Fruit fly (Drosophila melanogaster) whole organism, prepupa: ENCODE measurements around the gene RhoGAP100F.

Experiments
- Blimp-1 ChIP-seq: fragments of 200-800 bp; sonication (Bioruptor generic); optimal IDR thresholded peaks from 3 replicates; lab custom pipeline; 2017; ENCODE audit warnings: missing biosample characterization, missing genetic modification characterization, mild to moderate bottlenecking, moderate library complexity, missing genetic modification reagents
- CG10631 ChIP-seq: fragments of 200-800 bp; sonication (Bioruptor generic); optimal IDR thresholded peaks from 2 replicates; lab custom pipeline; 2016; ENCODE audit warnings: missing biosample characterization, missing genetic modification characterization
- CG11902 ChIP-seq: fragments of 200-800 bp; sonication (Bioruptor generic); optimal IDR thresholded peaks from 3 replicates; lab custom pipeline; 2016; ENCODE audit warnings: missing biosample characterization, missing genetic modification characterization
- CG15336 ChIP-seq: fragments of 200-800 bp; sonication (Bioruptor generic); IDR thresholded peaks from 2 replicates; pipeline ENCODE4 v1.3.6; 2022; ENCODE audit warnings: missing biosample characterization, missing genetic modification characterization
- CG1621 ChIP-seq: fragments of 200-800 bp; sonication (Bioruptor generic); optimal IDR thresholded peaks from 3 replicates; lab custom pipeline; 2018; ENCODE audit warnings: missing biosample characterization, mild to moderate bottlenecking, missing genetic modification characterization
- CG3032 ChIP-seq: fragments of 200-800 bp; optimal IDR thresholded peaks from 2 replicates; lab custom pipeline; 2019; ENCODE audit warnings: missing biosample characterization, mild to moderate bottlenecking, missing genetic modification characterization, moderate library complexity
- CG31627 ChIP-seq: fragments of 200-800 bp; sonication (Bioruptor generic); optimal IDR thresholded peaks from 3 replicates; lab custom pipeline; 2016; ENCODE audit warnings: missing biosample characterization, missing genetic modification characterization
- CG34406 ChIP-seq: fragments of 200-800 bp; sonication (Bioruptor generic); optimal IDR thresholded peaks from 3 replicates; lab custom pipeline; 2016; ENCODE audit warnings: missing biosample characterization, missing genetic modification characterization
- CG3919 ChIP-seq: fragments of 200-800 bp; sonication (Bioruptor generic); optimal IDR thresholded peaks from 3 replicates; lab custom pipeline; 2016; ENCODE audit warnings: missing biosample characterization, missing genetic modification characterization
- CG4318 ChIP-seq: fragments of 200-800 bp; sonication (Bioruptor generic); optimal IDR thresholded peaks from 3 replicates; lab custom pipeline; 2017; ENCODE audit warnings: missing biosample characterization, mild to moderate bottlenecking, missing genetic modification characterization
- CG6163 ChIP-seq: fragments of 200-800 bp; sonication (Bioruptor generic); IDR thresholded peaks from 3 replicates; pipeline ENCODE4 v1.3.6; 2022; ENCODE audit warnings: missing biosample characterization, missing genetic modification characterization
- CG7368 ChIP-seq: fragments of 200-800 bp; sonication (Bioruptor generic); optimal IDR thresholded peaks from 3 replicates; lab custom pipeline; 2016; ENCODE audit warnings: missing biosample characterization, missing genetic modification characterization
- Eip75B ChIP-seq: fragments of 200-800 bp; sonication (Bioruptor generic); optimal IDR thresholded peaks from 3 replicates; lab custom pipeline; 2016; ENCODE audit warnings: missing biosample characterization, missing genetic modification characterization
- Eip78C ChIP-seq: fragments of 200-800 bp; sonication (Bioruptor generic); peaks from one replicate; lab custom pipeline; 2016; ENCODE audit warnings: missing biosample characterization, missing genetic modification characterization
- Ets21C ChIP-seq: fragments of 200-800 bp; sonication (Bioruptor generic); optimal IDR thresholded peaks from 3 replicates; lab custom pipeline; 2016; ENCODE audit warnings: missing biosample characterization, missing genetic modification characterization
- Ets96B ChIP-seq: fragments of 200-800 bp; optimal IDR thresholded peaks from 2 replicates; lab custom pipeline; 2019; ENCODE audit warnings: missing biosample characterization, mild to moderate bottlenecking, missing genetic modification characterization, moderate library complexity
- Gug ChIP-seq: fragments of 200-800 bp; sonication (Bioruptor generic); IDR thresholded peaks from 2 replicates; pipeline ENCODE4 v1.3.6; 2022; ENCODE audit warnings: missing biosample characterization, missing genetic modification characterization
- Hr4 ChIP-seq: fragments of 200-800 bp; sonication (Bioruptor generic); optimal IDR thresholded peaks from 3 replicates; lab custom pipeline; 2016; ENCODE audit warnings: missing biosample characterization, missing genetic modification characterization
- Met ChIP-seq: fragments of 200-800 bp; sonication (Bioruptor generic); optimal IDR thresholded peaks from 3 replicates; lab custom pipeline; 2016; ENCODE audit warnings: missing biosample characterization, missing genetic modification characterization
- OdsH ChIP-seq: fragments of 200-800 bp; sonication (Bioruptor generic); optimal IDR thresholded peaks from 3 replicates; lab custom pipeline; 2016; ENCODE audit warnings: missing biosample characterization, missing genetic modification characterization
- Smox ChIP-seq: fragments of 200-800 bp; sonication (Bioruptor generic); optimal IDR thresholded peaks from 3 replicates; lab custom pipeline; 2016; ENCODE audit warnings: missing biosample characterization, missing genetic modification characterization
- Sox102F ChIP-seq: fragments of 200-800 bp; sonication (Bioruptor generic); optimal IDR thresholded peaks from 2 replicates; lab custom pipeline; 2016; ENCODE audit warnings: missing biosample characterization, mild to moderate bottlenecking, missing genetic modification characterization
- Sox14 ChIP-seq: fragments of 200-800 bp; sonication (Bioruptor generic); optimal IDR thresholded peaks from 3 replicates; lab custom pipeline; 2016; ENCODE audit warnings: missing biosample characterization, missing genetic modification characterization
- eg ChIP-seq: fragments of 200-800 bp; sonication (Bioruptor generic); IDR thresholded peaks from 3 replicates; pipeline ENCODE4 v1.3.6; 2022; ENCODE audit warnings: missing biosample characterization, missing genetic modification characterization
- esn ChIP-seq: fragments of 200-800 bp; sonication (Bioruptor generic); optimal IDR thresholded peaks from 2 replicates; lab custom pipeline; 2016; ENCODE audit warnings: missing biosample characterization, mild to moderate bottlenecking, missing genetic modification characterization, moderate library complexity
- salr ChIP-seq, 2 experiments: fragments of 200-800 bp; sonication (Bioruptor generic); optimal IDR thresholded peaks; 3 replicates each; lab custom pipeline; 2016 to 2018; ENCODE audit warnings: missing biosample characterization in 2 of 2, missing genetic modification characterization in 2 of 2, mild to moderate bottlenecking in 1 of 2
- ss ChIP-seq, 2 experiments: fragments of 200-800 bp; sonication (Bioruptor generic); optimal IDR thresholded peaks; 2 replicates in 1 of 2; 3 replicates in 1 of 2; lab custom pipeline; 2017 to 2018; ENCODE audit warnings: mild to moderate bottlenecking in 2 of 2, missing biosample characterization in 2 of 2, missing genetic modification characterization in 2 of 2, moderate library complexity in 1 of 2
- svp ChIP-seq: fragments of 200-800 bp; sonication (Bioruptor generic); peaks from one replicate; lab custom pipeline; 2016; ENCODE audit warnings: missing biosample characterization, missing genetic modification characterization
- topi ChIP-seq: fragments of 200-800 bp; sonication (Bioruptor generic); optimal IDR thresholded peaks from 3 replicates; lab custom pipeline; 2016; ENCODE audit warnings: missing biosample characterization, missing genetic modification characterization

The RhoGAP100F gene

DNA sequence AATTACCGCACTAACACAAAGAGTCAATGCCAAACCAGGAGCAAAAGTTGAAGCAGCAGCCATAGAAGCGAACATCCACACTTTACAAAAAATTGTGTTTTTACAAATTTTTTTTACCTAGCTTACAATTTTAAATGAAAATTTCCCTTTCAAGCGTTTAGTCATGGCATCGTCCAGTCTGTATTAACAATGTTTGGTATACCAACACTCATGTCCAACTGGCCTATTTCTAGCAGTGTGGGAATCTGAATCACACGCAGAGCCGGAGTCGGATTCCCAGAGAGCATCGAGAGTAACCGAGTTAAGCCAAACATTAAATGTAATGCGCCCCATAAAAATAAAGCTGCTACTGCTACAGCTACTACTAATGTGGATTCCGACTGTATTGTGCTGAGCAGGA lies 70.2 kb downstream of the RhoGAP100F start (continued):
- TF ChIP-seq CG15336 (GFP tag; lab: Robert Waterston, UW) (0 out of 2 replicates have a peak, but pooled peaks have one; percentile 9), Eip75B (GFP tag; lab: Kevin White, UChicago) (no peak), Ets21C (GFP tag; lab: Kevin White, UChicago) (no peak), Ets96B (no peak), esn (no peak), OdsH (no peak), CG3919 (GFP tag; lab: Kevin White, UChicago) (peak; percentile 13), CG4318 (GFP tag; lab: Kevin White, UChicago) (no peak), Smox (GFP tag; lab: Kevin White, UChicago) (no peak), CG3032 (tag; lab: Kevin White, UChicago) (no peak), Blimp-1 (GFP tag; lab: Kevin White, UChicago) (no peak), CG31627 (GFP tag; lab: Kevin White, UChicago) (no peak), CG6163 (GFP tag; lab: Robert Waterston, UW) (peak; percentile 43; the same call in 2 of the 3 replicates), Hr4 (GFP tag; lab: Kevin White, UChicago) (peak; percentile 29), Met (GFP tag; lab: Kevin White, UChicago) (no peak), Sox14 (GFP tag; lab: Kevin White, UChicago) (no peak), CG11902 (no peak), CG34406 (no peak)

DNA sequence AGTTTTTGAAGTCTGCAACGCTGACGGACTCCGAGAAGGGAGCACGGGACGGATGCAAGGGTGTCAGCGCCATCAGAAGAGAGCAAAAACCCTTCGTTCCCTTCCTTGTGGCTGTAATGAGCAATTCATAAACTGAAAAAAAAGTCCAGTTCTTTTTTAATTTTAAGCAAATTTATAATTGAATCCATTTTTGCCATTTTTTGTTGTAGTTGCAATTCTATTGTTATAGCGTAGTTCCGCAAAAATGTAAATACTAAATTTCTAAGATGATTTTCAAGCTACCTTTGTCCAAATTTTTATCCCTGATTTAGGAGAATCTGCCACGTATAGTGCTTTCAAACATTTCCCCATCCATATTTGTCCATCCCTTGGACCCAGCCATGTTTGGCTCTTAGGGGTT lies 72.3 kb downstream of the RhoGAP100F start:
- TF ChIP-seq ss (GFP tag; optimal IDR thresholded peaks at IDR 0.05; lab: Kevin White, UChicago) = no peak
- TF ChIP-seq Gug (GFP tag; lab: Robert Waterston, UW) = no peak
- no peak for TF ChIP-seq topi
- TF ChIP-seq CG10631 (GFP tag; lab: Kevin White, UChicago) = no peak
- no peak for TF ChIP-seq CG7368
- no peak for TF ChIP-seq CG3919 (GFP tag; lab: Kevin White, UChicago)
- no peak for TF ChIP-seq Sox102F (GFP tag; lab: Kevin White, UChicago)
- no peak for TF ChIP-seq eg (GFP tag; lab: Robert Waterston, UW)
- peak; percentile 59 for TF ChIP-seq svp (GFP tag; lab: Kevin White, UChicago)
- TF ChIP-seq CG31627 (GFP tag; lab: Kevin White, UChicago) = no peak
- TF ChIP-seq CG3032 (tag; lab: Kevin White, UChicago) = no peak
- no peak for TF ChIP-seq CG1621 (tag; lab: Kevin White, UChicago)
- TF ChIP-seq OdsH = no peak
- no peak for TF ChIP-seq salr (GFP tag; optimal IDR thresholded peaks at IDR 0.05; lab: Kevin White, UChicago)
- no peak for TF ChIP-seq CG4318 (GFP tag; lab: Kevin White, UChicago)
- TF ChIP-seq Eip78C = peak; percentile 58
- TF ChIP-seq, all 60 proteins: peak for 2
